Worm (Caenorhabditis elegans): Measurements from ENCODE around the gene F29B9.7.

DNA sequence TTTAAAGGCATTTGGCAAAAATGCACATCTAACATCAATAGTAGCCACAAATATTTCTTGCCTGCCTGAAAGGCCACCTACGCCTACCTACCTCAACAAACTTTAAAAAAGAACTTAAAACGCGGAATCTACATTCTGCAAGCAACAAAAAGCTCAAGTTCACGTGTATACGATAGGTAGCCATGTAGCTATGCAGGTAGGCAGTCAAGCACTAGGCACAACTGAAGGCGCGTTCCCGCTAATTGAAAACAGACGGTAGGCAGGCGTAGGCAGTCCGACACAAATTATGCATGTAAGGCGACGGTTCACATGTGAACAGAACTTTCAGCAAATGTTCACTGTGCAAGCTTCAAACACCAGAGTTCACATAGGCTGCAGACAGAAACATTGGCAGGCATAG lies 37.0 kb upstream of the F29B9.7 start:
- TF ChIP-seq T22C8.4 (GFP tag; IDR thresholded peaks at IDR 0.05): no peak
- TF ChIP-seq flt-1 (GFP tag; IDR thresholded peaks at IDR 0.05): no peak
- no peak for TF ChIP-seq ztf-23 (GFP tag; IDR thresholded peaks at IDR 0.05)
- no peak for TF ChIP-seq ref-1 (GFP tag; conservative IDR thresholded peaks at IDR 0.05)
- no peak for TF ChIP-seq med-1 (GFP tag; optimal IDR thresholded peaks at IDR 0.05; ENCODE audit: insufficient read depth)
- TF ChIP-seq klf-2 (GFP tag; conservative IDR thresholded peaks at IDR 0.05): no peak
- TF ChIP-seq tab-1 (GFP tag; IDR thresholded peaks at IDR 0.05): no peak
